Fruit fly (Drosophila melanogaster): ENCODE results near the gene CG6225.

dm6 chr3R:12649099-12650029 lies 5.0 kb upstream of the CG6225 start:
- TF ChIP-seq Dll (optimal IDR thresholded peaks at IDR 0.05) (no peak), pan (optimal IDR thresholded peaks at IDR 0.05) (no peak), CG8478 (optimal IDR thresholded peaks at IDR 0.05) (no peak), usp (GFP tag; optimal IDR thresholded peaks at IDR 0.05) (no peak), psq (optimal IDR thresholded peaks at IDR 0.05) (no peak)

Data from whole organism.